Fruit fly (Drosophila melanogaster) whole organism, embryonic: ENCODE results near the gene CG32832.

Source experiments
- Adf1 ChIP-seq: fragments of 200-800 bp; sonication (Bioruptor generic); IDR thresholded peaks from 2 replicates; pipeline ENCODE4 v1.3.6; 2022; ENCODE audit warnings: missing biosample characterization, missing genetic modification characterization
- Atf6 ChIP-seq: fragments of 200-800 bp; sonication (Bioruptor generic); IDR thresholded peaks from 2 replicates; pipeline ENCODE4 v1.3.6; 2022; ENCODE audit warnings: missing biosample characterization, missing genetic modification characterization
- CG10366 ChIP-seq: fragments of 200-800 bp; sonication (Bioruptor generic); IDR thresholded peaks from 2 replicates; pipeline ENCODE4 v1.3.6; 2022; ENCODE audit warnings: missing biosample characterization, missing genetic modification characterization
- CG10543 ChIP-seq: fragments of 200-800 bp; sonication (Bioruptor generic); optimal IDR thresholded peaks from 3 replicates; lab custom pipeline; 2017; ENCODE audit warnings: missing biosample characterization, mild to moderate bottlenecking, missing genetic modification characterization, moderate library complexity
- CG10565 ChIP-seq: fragments of 200-800 bp; sonication (Bioruptor generic); optimal IDR thresholded peaks from 3 replicates; lab custom pipeline; 2016; ENCODE audit warnings: missing biosample characterization, mild to moderate bottlenecking, missing genetic modification characterization
- CG11695 ChIP-seq: fragments of 200-800 bp; sonication (Bioruptor generic); IDR thresholded peaks from 3 replicates; pipeline ENCODE4 v1.3.6; 2022; ENCODE audit warnings: missing biosample characterization, missing genetic modification characterization
- CG13287 ChIP-seq: fragments of 200-800 bp; sonication (Bioruptor generic); IDR thresholded peaks from 2 replicates; pipeline ENCODE4 v1.3.6; 2022; ENCODE audit warnings: missing biosample characterization, missing genetic modification characterization; ENCODE audit not compliant: partially characterized antibody
- CG17328 ChIP-seq: fragments of 200-800 bp; sonication (Bioruptor generic); IDR thresholded peaks from 2 replicates; pipeline ENCODE4 v1.3.6; 2022; ENCODE audit warnings: missing biosample characterization, missing genetic modification characterization
- CG2712 ChIP-seq: fragments of 200-800 bp; optimal IDR thresholded peaks from 3 replicates; lab custom pipeline; 2019; ENCODE audit warnings: missing biosample characterization, mild to moderate bottlenecking, missing genetic modification characterization, moderate library complexity
- CG32532 ChIP-seq: fragments of 200-800 bp; sonication (Bioruptor generic); IDR thresholded peaks from 2 replicates; pipeline ENCODE4 v1.3.6; 2022; ENCODE audit warnings: missing biosample characterization, missing genetic modification characterization
- CG5180 ChIP-seq: fragments of 200-800 bp; sonication (Bioruptor generic); optimal IDR thresholded peaks from 3 replicates; lab custom pipeline; 2017; ENCODE audit warnings: missing biosample characterization, missing genetic modification characterization, mild to moderate bottlenecking, moderate library complexity, missing genetic modification reagents
- CG6175 ChIP-seq: fragments of 200-800 bp; sonication (Bioruptor generic); IDR thresholded peaks from 3 replicates; pipeline ENCODE4 v1.3.6; 2022; ENCODE audit warnings: missing biosample characterization, missing genetic modification characterization
- CG7556 ChIP-seq: fragments of 200-800 bp; sonication (Bioruptor generic); optimal IDR thresholded peaks from 2 replicates; lab custom pipeline; 2017; ENCODE audit warnings: missing biosample characterization, mild to moderate bottlenecking, missing genetic modification characterization
- CG8290 ChIP-seq, 3 experiments: fragments of 200-800 bp; sonication (Bioruptor generic); optimal IDR thresholded peaks; 2 replicates each; lab custom pipeline; 2016 to 2019; ENCODE audit warnings: missing biosample characterization in 3 of 3, missing genetic modification characterization in 3 of 3, mild to moderate bottlenecking in 2 of 3, moderate library complexity in 1 of 3
- CHES-1-like ChIP-seq: fragments of 200-800 bp; sonication (Bioruptor generic); optimal IDR thresholded peaks from 2 replicates; lab custom pipeline; 2016; ENCODE audit warnings: missing biosample characterization, missing genetic modification characterization
- Dbx ChIP-seq: fragments of 200-800 bp; sonication (Bioruptor generic); IDR thresholded peaks from 3 replicates; pipeline ENCODE4 v1.3.6; 2022; ENCODE audit warnings: missing biosample characterization, missing genetic modification characterization
- Dek ChIP-seq: fragments of 200-800 bp; sonication (Bioruptor generic); optimal IDR thresholded peaks from 3 replicates; lab custom pipeline; 2019; ENCODE audit warnings: missing biosample characterization, mild to moderate bottlenecking, missing genetic modification characterization, moderate library complexity
- Dref ChIP-seq: fragments of 200-800 bp; sonication (Bioruptor generic); IDR thresholded peaks from 2 replicates; pipeline ENCODE4 v1.3.6; 2022; ENCODE audit warnings: missing biosample characterization, missing genetic modification characterization
- Drgx ChIP-seq: fragments of 200-800 bp; sonication (Bioruptor generic); IDR thresholded peaks from 2 replicates; pipeline ENCODE4 v1.3.6; 2022; ENCODE audit warnings: missing biosample characterization, missing genetic modification characterization
- HHEX ChIP-seq: fragments of 200-800 bp; sonication (Bioruptor generic); optimal IDR thresholded peaks from 3 replicates; lab custom pipeline; 2017; ENCODE audit warnings: missing biosample characterization, mild to moderate bottlenecking, missing genetic modification characterization, missing genetic modification reagents
- HmgZ ChIP-seq: fragments of 200-800 bp; sonication (Bioruptor generic); optimal IDR thresholded peaks from 2 replicates; lab custom pipeline; 2018; ENCODE audit warnings: missing biosample characterization, mild to moderate bottlenecking, missing genetic modification characterization
- NK7.1 ChIP-seq: fragments of 200-800 bp; sonication (Bioruptor generic); optimal IDR thresholded peaks from 3 replicates; lab custom pipeline; 2016; ENCODE audit warnings: missing biosample characterization, missing genetic modification characterization
- Nf-YC ChIP-seq: fragments of 200-800 bp; optimal IDR thresholded peaks from 3 replicates; lab custom pipeline; 2019; ENCODE audit warnings: missing biosample characterization, mild to moderate bottlenecking, missing genetic modification characterization, moderate library complexity
- Ptx1 ChIP-seq: fragments of 200-800 bp; sonication (Bioruptor generic); IDR thresholded peaks from 2 replicates; pipeline ENCODE4 v1.3.6; 2022; ENCODE audit warnings: missing biosample characterization, missing genetic modification characterization
- Rx ChIP-seq: fragments of 200-800 bp; sonication (Bioruptor generic); IDR thresholded peaks from 2 replicates; pipeline ENCODE4 v1.3.6; 2022; ENCODE audit warnings: missing biosample characterization, missing genetic modification characterization
- Scr ChIP-seq: fragments of 200-800 bp; sonication (Bioruptor generic); IDR thresholded peaks from 2 replicates; pipeline ENCODE4 v1.3.6; 2022; ENCODE audit warnings: missing biosample characterization, missing genetic modification characterization; ENCODE audit not compliant: partially characterized antibody
- Side ChIP-seq: fragments of 200-800 bp; sonication (Bioruptor generic); optimal IDR thresholded peaks from 2 replicates; lab custom pipeline; 2016; ENCODE audit warnings: missing biosample characterization, missing genetic modification characterization
- Trl ChIP-seq, 3 experiments: fragments of >200 bp in 2 of 3; fragments of 200-800 bp in 1 of 3; sonication (Bioruptor generic) in 1 of 3; optimal IDR thresholded peaks; 2 replicates in 1 of 3; 3 replicates in 2 of 3; lab custom pipeline; 2016 to 2017; ENCODE audit warnings: missing biosample characterization in 1 of 3, missing genetic modification characterization in 1 of 3
- ab ChIP-seq: fragments of 200-800 bp; sonication (Bioruptor generic); optimal IDR thresholded peaks from 2 replicates; lab custom pipeline; 2016; ENCODE audit warnings: missing biosample characterization, missing genetic modification characterization
- br ChIP-seq: fragments of >200 bp; optimal IDR thresholded peaks from 2 replicates; lab custom pipeline; 2017
- chinmo ChIP-seq: fragments of 200-800 bp; sonication (Bioruptor generic); IDR thresholded peaks from 4 replicates; pipeline ENCODE4 v1.3.6; 2022; ENCODE audit warnings: missing biosample characterization, missing genetic modification characterization; ENCODE audit not compliant: partially characterized antibody
- ci ChIP-seq: fragments of 200-800 bp; sonication (Bioruptor generic); IDR thresholded peaks from 3 replicates; pipeline ENCODE4 v1.3.6; 2022; ENCODE audit warnings: missing biosample characterization, missing genetic modification characterization
- fd102C ChIP-seq: fragments of 200-800 bp; sonication (Bioruptor generic); optimal IDR thresholded peaks from 2 replicates; lab custom pipeline; 2018; ENCODE audit warnings: missing biosample characterization, mild to moderate bottlenecking, missing genetic modification characterization, moderate library complexity
- ham ChIP-seq: fragments of 200-800 bp; sonication (Bioruptor generic); IDR thresholded peaks from 2 replicates; pipeline ENCODE4 v1.3.6; 2022; ENCODE audit warnings: missing biosample characterization, missing genetic modification characterization
- her ChIP-seq: fragments of 200-800 bp; sonication (Bioruptor generic); optimal IDR thresholded peaks from 2 replicates; lab custom pipeline; 2016; ENCODE audit warnings: missing biosample characterization, missing genetic modification characterization
- hkb ChIP-seq, 2 experiments: fragments of 200-800 bp in 1 of 2; fragments of >200 bp in 1 of 2; sonication (Bioruptor generic) in 1 of 2; IDR thresholded peaks in 1 of 2; optimal IDR thresholded peaks in 1 of 2; 2 replicates each; pipeline versions ENCODE4 v1.3.6 to Lab custom; 2017 to 2022; ENCODE audit warnings: missing biosample characterization in 1 of 2, missing genetic modification characterization in 1 of 2
- ro ChIP-seq: fragments of 200-800 bp; sonication (Bioruptor generic); IDR thresholded peaks from 2 replicates; pipeline ENCODE4 v1.3.6; 2022; ENCODE audit warnings: missing biosample characterization, missing genetic modification characterization
- schlank ChIP-seq: fragments of 200-800 bp; sonication (Bioruptor generic); optimal IDR thresholded peaks from 2 replicates; lab custom pipeline; 2018; ENCODE audit warnings: missing biosample characterization, mild to moderate bottlenecking, missing genetic modification characterization
- sd ChIP-seq: fragments of 200-800 bp; sonication (Bioruptor generic); optimal IDR thresholded peaks from 3 replicates; lab custom pipeline; 2018; ENCODE audit warnings: missing biosample characterization, mild to moderate bottlenecking, missing genetic modification characterization, moderate library complexity
- sens ChIP-seq: fragments of 200-800 bp; sonication (Bioruptor generic); peaks from one replicate; lab custom pipeline; 2016; ENCODE audit warnings: missing biosample characterization, missing genetic modification characterization
- sr ChIP-seq: fragments of 200-800 bp; sonication (Bioruptor generic); IDR thresholded peaks from 3 replicates; pipeline ENCODE4 v1.3.6; 2022; ENCODE audit warnings: missing biosample characterization, missing genetic modification characterization
- tna ChIP-seq: fragments of 200-800 bp; sonication (Bioruptor generic); IDR thresholded peaks from 2 replicates; pipeline ENCODE4 v1.3.6; 2022; ENCODE audit warnings: missing biosample characterization, missing genetic modification characterization; ENCODE audit not compliant: partially characterized antibody
- twi ChIP-seq: fragments of 200-800 bp; optimal IDR thresholded peaks from 2 replicates; lab custom pipeline; 2019; ENCODE audit warnings: missing biosample characterization, mild to moderate bottlenecking, missing genetic modification characterization, moderate library complexity

CG32832 gene

dm6 chr2L:16882871-16883849 lies 4.1 kb upstream of the CG32832 start (continued):
- peak; percentile 23 for TF ChIP-seq CG10543 (GFP tag; lab: Kevin White, UChicago)
- peak; percentile 36 for TF ChIP-seq sd (tag; lab: Kevin White, UChicago)
- TF ChIP-seq HHEX (GFP tag; lab: Kevin White, UChicago), result peak; percentile 28
- no peak for TF ChIP-seq CG7556 (GFP tag; lab: Kevin White, UChicago)
- TF ChIP-seq sens (GFP tag; lab: Kevin White, UChicago), result peak; percentile 13
- TF ChIP-seq CHES-1-like (GFP tag; lab: Kevin White, UChicago), result peak; percentile 14
- 0 out of 2 replicates have a peak, but pooled peaks have one; percentile 40 for TF ChIP-seq ham (GFP tag; lab: Robert Waterston, UW)
- no peak for TF ChIP-seq Dek (tag; lab: Kevin White, UChicago)

- TF ChIP-seq CG2712 (no peak), Ptx1 (no peak), Side (GFP tag; lab: Kevin White, UChicago) (no peak), CG10565 (GFP tag; lab: Kevin White, UChicago) (no peak), CG11695 (no peak), CG17328 (no peak)
Observed at dm6 chr2L:16882372-16882771, 3.3 kb upstream of the CG32832 start.

DNA sequence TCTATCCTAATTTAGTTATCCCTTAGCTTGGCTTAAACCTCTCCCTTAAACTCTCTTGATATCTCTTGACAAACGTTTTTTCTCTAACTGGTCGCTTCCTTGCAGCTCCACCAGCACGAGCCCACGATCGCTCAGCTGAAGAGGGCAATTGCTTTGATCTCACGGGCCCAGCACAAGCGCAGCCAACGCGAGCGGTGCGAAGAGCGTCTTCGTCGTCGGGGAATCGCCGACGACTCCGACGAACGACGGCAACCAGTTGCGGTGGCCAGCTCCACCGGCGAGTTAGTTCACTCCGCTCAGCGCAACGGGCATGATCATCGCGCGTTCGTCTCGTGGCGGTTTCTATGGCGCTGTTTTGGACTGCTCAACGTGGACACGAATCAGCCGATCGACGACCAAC lies 1.8 kb upstream of the CG32832 start:
- no peak for TF ChIP-seq Rx
- peak; percentile 93; the same call in 3 of the 4 replicates for TF ChIP-seq chinmo
- TF ChIP-seq tna (GFP tag; lab: Robert Waterston, UW), result 0 out of 2 replicates have a peak, but pooled peaks have one; percentile 12
- no peak for TF ChIP-seq ab (GFP tag; lab: Kevin White, UChicago)
- no peak for TF ChIP-seq ro (GFP tag; lab: Robert Waterston, UW)
- no peak for TF ChIP-seq twi (tag; lab: Kevin White, UChicago)
- peak; percentile 42; the same call in 1 of the 2 replicates for TF ChIP-seq Drgx
- TF ChIP-seq HmgZ (tag; lab: Kevin White, UChicago), result peak; percentile 36
- TF ChIP-seq CG5180 (GFP tag; lab: Kevin White, UChicago), result peak; percentile 4
- peak; percentile 21 to 65 for TF ChIP-seq Trl (optimal IDR thresholded peaks at IDR 0.05; lab: Kevin White, UChicago)
- peak; percentile 26 for TF ChIP-seq Trl (GFP tag; optimal IDR thresholded peaks at IDR 0.05; lab: Kevin White, UChicago)
- no peak for TF ChIP-seq hkb (optimal IDR thresholded peaks at IDR 0.05; lab: Kevin White, UChicago)
- TF ChIP-seq hkb (GFP tag; IDR thresholded peaks at IDR 0.05; lab: Robert Waterston, UW), result peak; percentile 37; the same call in 1 of the 2 replicates
- no peak for TF ChIP-seq CG11695
- TF ChIP-seq CG13287 (GFP tag; lab: Robert Waterston, UW), result peak; percentile 59
- no peak for TF ChIP-seq ham (GFP tag; lab: Robert Waterston, UW)
- no peak for TF ChIP-seq fd102C (GFP tag; lab: Kevin White, UChicago)
- peak; percentile 34 for TF ChIP-seq her (GFP tag; lab: Kevin White, UChicago)
- TF ChIP-seq Nf-YC (tag; lab: Kevin White, UChicago), result peak; percentile 30
- 0 out of 3 replicates have a peak, but pooled peaks have one; percentile 37 for TF ChIP-seq Dbx
- TF ChIP-seq ci (GFP tag; lab: Robert Waterston, UW), result peak; percentile 66; the same call in 2 of the 3 replicates
- no peak for TF ChIP-seq CG8290 (GFP tag; optimal IDR thresholded peaks at IDR 0.05; lab: Kevin White, UChicago)
- TF ChIP-seq CG8290 (tag; optimal IDR thresholded peaks at IDR 0.05; lab: Kevin White, UChicago), result peak in 1 of 2 experiments; percentile 64
- peak; percentile 33 for TF ChIP-seq Scr (GFP tag; lab: Robert Waterston, UW)
- TF ChIP-seq Adf1 (GFP tag; lab: Robert Waterston, UW), result peak; percentile 32; the same call in 1 of the 2 replicates
- no peak for TF ChIP-seq CG10366 (GFP tag; lab: Robert Waterston, UW)
- TF ChIP-seq CG6175 (GFP tag; lab: Robert Waterston, UW), result 0 out of 3 replicates have a peak, but pooled peaks have one; percentile 18
- no peak for TF ChIP-seq schlank (tag; lab: Kevin White, UChicago)
- peak; percentile 52; the same call in 1 of the 2 replicates for TF ChIP-seq CG32532
- TF ChIP-seq sr (GFP tag; lab: Robert Waterston, UW), result 0 out of 3 replicates have a peak, but pooled peaks have one; percentile 16
- TF ChIP-seq Atf6 (GFP tag; lab: Robert Waterston, UW), result peak; percentile 29; the same call in 1 of the 2 replicates
- 0 out of 2 replicates have a peak, but pooled peaks have one; percentile 17 for TF ChIP-seq Dref (GFP tag; lab: Robert Waterston, UW)
- TF ChIP-seq br (lab: Kevin White, UChicago), result no peak
- TF ChIP-seq NK7.1 (GFP tag; lab: Kevin White, UChicago), result no peak
